Fruit fly (Drosophila melanogaster): ENCODE data around the gene CG33939.

CG33939 gene

DNA sequence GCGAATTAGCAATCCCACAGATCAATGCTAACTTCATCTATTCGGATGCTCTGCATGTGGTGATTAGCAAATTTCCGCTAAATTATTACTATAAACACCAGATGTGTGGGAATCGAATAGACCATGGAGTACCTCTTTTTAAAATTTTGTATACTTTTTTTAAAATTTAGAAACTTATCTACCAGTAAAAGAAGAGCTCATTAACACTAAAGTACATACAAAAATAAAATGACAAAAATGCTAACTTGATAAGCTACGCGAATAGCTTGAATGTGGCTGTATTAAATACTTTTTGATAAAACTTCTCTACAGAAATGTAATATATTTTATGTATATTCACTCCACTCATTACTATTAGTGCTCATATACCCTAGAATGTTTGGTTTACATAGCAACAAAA is 608 bp downstream of the CG33939 start:
- no peak for TF ChIP-seq sv (GFP tag; optimal IDR thresholded peaks at IDR 0.05)
- TF ChIP-seq HLH106 (tag; optimal IDR thresholded peaks at IDR 0.05), result no peak
- TF ChIP-seq Abd-B (GFP tag; optimal IDR thresholded peaks at IDR 0.05), result no peak
- no peak for TF ChIP-seq Hnf4 (GFP tag; optimal IDR thresholded peaks at IDR 0.05)
- TF ChIP-seq Hr78 (GFP tag; optimal IDR thresholded peaks at IDR 0.05), result no peak
- no peak for TF ChIP-seq Mio (GFP tag; optimal IDR thresholded peaks at IDR 0.05)
- TF ChIP-seq psq (GFP tag; optimal IDR thresholded peaks at IDR 0.05), result no peak
- TF ChIP-seq tai (GFP tag; optimal IDR thresholded peaks at IDR 0.05), result no peak

DNA sequence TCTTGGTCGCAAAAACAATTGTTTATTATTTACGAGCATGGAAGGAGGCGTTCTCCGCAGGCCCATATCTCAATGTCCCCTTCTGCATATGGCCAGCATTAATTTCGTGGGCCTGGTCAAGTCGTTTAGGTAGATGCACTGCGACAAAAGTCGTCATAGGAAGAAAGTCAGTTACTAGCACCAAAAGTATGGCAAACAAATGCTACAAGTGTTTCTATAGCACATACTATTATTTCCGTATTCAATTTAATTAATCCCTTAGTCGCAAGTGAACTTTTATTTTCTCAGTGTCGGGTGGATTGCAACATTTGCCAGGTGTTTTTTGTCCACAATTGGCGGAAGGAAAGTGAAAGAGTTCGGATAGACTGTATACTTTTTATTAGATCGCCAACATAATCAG is 1.7 kb downstream of the CG33939 start:
- TF ChIP-seq dsf (GFP tag; optimal IDR thresholded peaks at IDR 0.05; ENCODE audit: borderline replicate concordance) (no peak), N (GFP tag; optimal IDR thresholded peaks at IDR 0.05) (no peak), fru (GFP tag; optimal IDR thresholded peaks at IDR 0.05) (no peak), Myc (optimal IDR thresholded peaks at IDR 0.05) (no peak), Mio (GFP tag; optimal IDR thresholded peaks at IDR 0.05) (no peak), CG32264 (GFP tag; optimal IDR thresholded peaks at IDR 0.05) (no peak), CrebA (GFP tag; optimal IDR thresholded peaks at IDR 0.05; ENCODE audit: borderline replicate concordance) (no peak), ey (GFP tag; optimal IDR thresholded peaks at IDR 0.05) (peak; percentile 9), pan (optimal IDR thresholded peaks at IDR 0.05) (no peak), Dif (GFP tag; optimal IDR thresholded peaks at IDR 0.05; ENCODE audit: partially characterized antibody) (no peak), dmrt93B (GFP tag; optimal IDR thresholded peaks at IDR 0.05) (no peak), foxo (GFP tag; optimal IDR thresholded peaks at IDR 0.05) (peak in 1 of 2 experiments; percentile 4), tai (GFP tag; optimal IDR thresholded peaks at IDR 0.05) (no peak)

DNA sequence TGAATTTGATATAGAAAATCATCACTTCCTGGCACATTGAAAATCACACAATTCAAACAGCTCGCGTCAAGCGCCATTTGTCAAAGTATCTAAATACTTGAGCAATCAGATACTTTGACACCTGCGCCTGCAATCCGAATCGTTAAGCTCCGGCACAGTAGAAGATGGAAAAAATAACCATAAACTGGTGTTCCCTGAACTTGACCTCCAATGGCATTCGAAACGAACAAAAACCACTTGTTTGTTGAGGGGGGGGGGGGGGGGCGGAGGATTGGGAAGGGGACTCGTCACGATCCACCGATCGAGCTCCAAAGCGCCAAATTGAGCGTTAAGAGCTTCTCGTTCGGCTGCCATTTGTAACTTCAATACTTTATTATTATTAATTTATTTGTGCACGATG is 2.8 kb downstream of the CG33939 start:
- TF ChIP-seq tai (GFP tag; optimal IDR thresholded peaks at IDR 0.05) (no peak), Rel (GFP tag; optimal IDR thresholded peaks at IDR 0.05) (no peak), Rel (tag; optimal IDR thresholded peaks at IDR 0.05) (no peak), N (GFP tag; optimal IDR thresholded peaks at IDR 0.05) (no peak), HLH106 (tag; optimal IDR thresholded peaks at IDR 0.05) (no peak), Mio (GFP tag; optimal IDR thresholded peaks at IDR 0.05) (no peak), CG32264 (GFP tag; optimal IDR thresholded peaks at IDR 0.05) (no peak)

DNA sequence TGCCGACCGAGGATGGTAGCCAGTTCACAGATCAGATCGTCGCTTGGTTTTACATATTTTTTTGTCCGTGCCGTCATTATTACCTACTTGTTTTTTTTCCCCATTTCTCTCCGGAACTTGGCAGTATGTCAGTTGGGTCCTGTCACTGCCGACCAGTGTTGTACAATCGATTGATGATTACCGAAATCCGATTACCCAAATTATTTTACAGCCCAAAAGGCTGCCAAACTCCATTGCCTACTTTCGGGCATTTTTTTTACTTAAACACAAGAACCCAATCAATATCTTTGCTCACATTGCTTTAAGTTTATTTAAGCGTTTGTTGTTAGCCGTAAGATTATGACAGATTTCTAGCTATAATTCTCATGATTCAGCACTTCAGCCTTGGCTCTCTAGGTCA is 3.9 kb downstream of the CG33939 start, which contains the start of gene Inx5:
Inx5 (minus strand) TSS at position 93 of the 400 bp plus-strand sequence.
- TF ChIP-seq Hr78 (GFP tag; optimal IDR thresholded peaks at IDR 0.05), result no peak
- peak; percentile 12 for TF ChIP-seq Myc (optimal IDR thresholded peaks at IDR 0.05)

DNA sequence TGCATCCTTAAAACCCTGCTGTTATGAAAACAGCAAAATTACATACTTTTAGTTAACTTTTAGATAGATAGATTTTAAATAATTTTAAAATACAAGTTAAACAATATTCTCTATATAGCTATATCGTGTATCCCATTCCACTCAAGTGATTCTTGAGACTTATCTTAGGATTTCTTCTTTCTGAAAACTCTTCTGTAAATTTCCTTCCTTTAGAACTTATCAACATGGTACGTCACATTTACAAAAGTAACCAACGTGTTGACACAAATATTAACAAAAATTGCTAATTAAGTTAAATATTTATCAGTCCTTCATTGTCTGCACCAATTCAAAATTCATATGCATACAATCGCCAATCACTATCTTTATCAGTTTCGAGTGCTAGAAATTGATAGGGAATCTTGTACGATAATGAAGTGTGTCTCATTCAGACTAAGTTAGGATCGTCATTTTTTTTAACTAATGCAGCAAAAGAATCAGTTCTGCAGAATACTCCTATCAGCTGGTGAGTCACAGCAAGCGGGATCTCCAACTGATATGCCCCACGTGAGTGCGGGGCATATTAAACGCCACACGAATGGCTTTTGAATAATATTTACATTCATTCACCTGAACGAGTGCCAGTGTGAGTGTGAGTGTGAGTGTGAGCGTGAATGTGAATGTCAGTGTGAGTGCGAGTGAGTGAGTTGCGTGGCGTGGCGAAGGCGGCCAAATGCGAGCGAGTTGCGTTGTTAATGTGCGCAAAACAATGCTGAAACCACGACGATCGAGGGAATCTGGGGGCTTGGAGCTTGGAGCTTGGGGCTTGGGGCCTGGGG is 6.9 kb downstream of the CG33939 start:
- TF ChIP-seq dsf (GFP tag; optimal IDR thresholded peaks at IDR 0.05; ENCODE audit: borderline replicate concordance), result no peak
- TF ChIP-seq usp (GFP tag; optimal IDR thresholded peaks at IDR 0.05), result no peak
- no peak for TF ChIP-seq N (GFP tag; optimal IDR thresholded peaks at IDR 0.05)
- no peak for TF ChIP-seq jim (GFP tag; optimal IDR thresholded peaks at IDR 0.05)
- no peak for TF ChIP-seq sage (GFP tag; optimal IDR thresholded peaks at IDR 0.05)
- TF ChIP-seq GATAd (GFP tag; optimal IDR thresholded peaks at IDR 0.05), result no peak
- TF ChIP-seq Hnf4 (GFP tag; optimal IDR thresholded peaks at IDR 0.05), result no peak
- TF ChIP-seq CG32264 (GFP tag; optimal IDR thresholded peaks at IDR 0.05), result no peak
- no peak for TF ChIP-seq dmrt93B (GFP tag; optimal IDR thresholded peaks at IDR 0.05)
- peak; percentile 62 for TF ChIP-seq h (GFP tag; optimal IDR thresholded peaks at IDR 0.05)
- no peak for TF ChIP-seq Mio (GFP tag; optimal IDR thresholded peaks at IDR 0.05)
- TF ChIP-seq Rel (GFP tag; optimal IDR thresholded peaks at IDR 0.05), result no peak
- TF ChIP-seq Rel (tag; optimal IDR thresholded peaks at IDR 0.05), result peak; percentile 53
- no peak for TF ChIP-seq br (GFP tag; optimal IDR thresholded peaks at IDR 0.05)
- TF ChIP-seq Abd-B (GFP tag; optimal IDR thresholded peaks at IDR 0.05), result no peak
- no peak for TF ChIP-seq ey (GFP tag; optimal IDR thresholded peaks at IDR 0.05)
- peak; percentile 7 for TF ChIP-seq Jra (GFP tag; optimal IDR thresholded peaks at IDR 0.05)
- no peak for TF ChIP-seq Sp1 (GFP tag; optimal IDR thresholded peaks at IDR 0.05)
- TF ChIP-seq rgr (GFP tag; optimal IDR thresholded peaks at IDR 0.05), result peak; percentile 40
- TF ChIP-seq Dif (GFP tag; optimal IDR thresholded peaks at IDR 0.05; ENCODE audit: partially characterized antibody), result no peak
- TF ChIP-seq foxo (GFP tag; optimal IDR thresholded peaks at IDR 0.05), result no peak
- TF ChIP-seq psq (GFP tag; optimal IDR thresholded peaks at IDR 0.05), result no peak
- TF ChIP-seq CG9705 (GFP tag; optimal IDR thresholded peaks at IDR 0.05), result no peak
- no peak for TF ChIP-seq Myc (optimal IDR thresholded peaks at IDR 0.05)
- TF ChIP-seq brk (GFP tag; optimal IDR thresholded peaks at IDR 0.05), result no peak
- TF ChIP-seq tai (GFP tag; optimal IDR thresholded peaks at IDR 0.05), result no peak
- TF ChIP-seq CrebA (GFP tag; optimal IDR thresholded peaks at IDR 0.05; ENCODE audit: borderline replicate concordance), result no peak
- no peak for TF ChIP-seq Hr83 (GFP tag; optimal IDR thresholded peaks at IDR 0.05; ENCODE audit: poor library complexity, severe bottlenecking)
- no peak for TF ChIP-seq Hr78 (GFP tag; optimal IDR thresholded peaks at IDR 0.05)
- TF ChIP-seq dl (GFP tag; optimal IDR thresholded peaks at IDR 0.05; ENCODE audit: insufficient read depth in 1 of 2, partially characterized antibody in 2 of 2), result no peak
- peak; percentile 58 for TF ChIP-seq woc (GFP tag; optimal IDR thresholded peaks at IDR 0.05)
- TF ChIP-seq OdsH (GFP tag; optimal IDR thresholded peaks at IDR 0.05), result no peak
- no peak for TF ChIP-seq Dfd (GFP tag; optimal IDR thresholded peaks at IDR 0.05)
- no peak for TF ChIP-seq sv (GFP tag; optimal IDR thresholded peaks at IDR 0.05)
- no peak for TF ChIP-seq Vsx2 (GFP tag; optimal IDR thresholded peaks at IDR 0.05; ENCODE audit: partially characterized antibody)
